Worm (Caenorhabditis elegans) whole organism, early embryonic: ENCODE data around the gene lido-18.

Source experiments
- B0310.2 ChIP-seq: sonication (generic microtip); optimal IDR thresholded peaks from 2 replicates; lab custom pipeline; 2016; ENCODE audit warnings: mild to moderate bottlenecking, missing genetic modification characterization, missing compliant biosample characterization
- F13C5.2 ChIP-seq: sonication (generic microtip); optimal IDR thresholded peaks from 2 replicates; lab custom pipeline; 2017; ENCODE audit warnings: mild to moderate bottlenecking, missing genetic modification characterization, inconsistent platforms, missing compliant biosample characterization
- aly-1 ChIP-seq: sonication (generic microtip); optimal IDR thresholded peaks from 2 replicates; lab custom pipeline; 2016; ENCODE audit warnings: missing genetic modification characterization, missing compliant biosample characterization
- ama-1 ChIP-seq: fragments of 150-350 bp; optimal IDR thresholded peaks from 2 replicates; lab custom pipeline; 2014
- ceh-13 ChIP-seq: fragments of 200-800 bp; sonication (Bioruptor generic); optimal IDR thresholded peaks from 2 replicates; lab custom pipeline; 2018; ENCODE audit warnings: mild to moderate bottlenecking, missing genetic modification characterization, missing compliant biosample characterization
- ceh-36 ChIP-seq: sonication (generic microtip); optimal IDR thresholded peaks from 2 replicates; lab custom pipeline; 2016; ENCODE audit warnings: missing genetic modification characterization, inconsistent platforms, missing compliant biosample characterization
- ets-7 ChIP-seq: sonication (generic microtip); optimal IDR thresholded peaks from 2 replicates; lab custom pipeline; 2016; ENCODE audit warnings: missing genotype, missing genetic modification characterization, missing compliant biosample characterization
- flt-1 ChIP-seq: fragments of 200-800 bp; sonication (Bioruptor generic); IDR thresholded peaks from 2 replicates; pipeline ENCODE4 v1.3.6; 2022; ENCODE audit warnings: missing genetic modification characterization, missing compliant biosample characterization
- hmbx-1 ChIP-seq: sonication (generic microtip); optimal IDR thresholded peaks from 2 replicates; lab custom pipeline; 2016; ENCODE audit warnings: mild to moderate bottlenecking, missing genetic modification characterization, missing compliant biosample characterization
- hmg-4 ChIP-seq: fragments of 200-800 bp; sonication (Bioruptor generic); optimal IDR thresholded peaks from 2 replicates; lab custom pipeline; 2018; ENCODE audit warnings: mild to moderate bottlenecking, missing genetic modification characterization, missing compliant biosample characterization
- hnd-1 ChIP-seq: sonication (generic microtip); optimal IDR thresholded peaks from 2 replicates; lab custom pipeline; 2016; ENCODE audit warnings: missing genetic modification characterization, missing compliant biosample characterization
- pes-1 ChIP-seq: fragments of 200-800 bp; sonication (Bioruptor generic); IDR thresholded peaks from 2 replicates; pipeline ENCODE4 v1.3.6; 2022; ENCODE audit warnings: missing genetic modification reagents, missing genetic modification characterization, missing compliant biosample characterization
- scrt-1 ChIP-seq: fragments of 200-800 bp; sonication (Bioruptor generic); IDR thresholded peaks from 2 replicates; pipeline ENCODE4 v1.3.6; 2022; ENCODE audit warnings: missing genetic modification characterization, missing compliant biosample characterization
- sea-1 ChIP-seq: fragments of 200-800 bp; sonication (Bioruptor generic); conservative IDR thresholded peaks from 2 replicates; pipeline ENCODE4 v1.3.6; 2022; ENCODE audit warnings: missing genetic modification characterization, missing compliant biosample characterization
- tbx-11 ChIP-seq: fragments of 200-800 bp; sonication (Bioruptor generic); IDR thresholded peaks from 2 replicates; pipeline ENCODE4 v1.3.6; 2022; ENCODE audit warnings: missing genetic modification characterization, missing compliant biosample characterization
- tbx-37 ChIP-seq: fragments of 200-800 bp; sonication (Bioruptor generic); conservative IDR thresholded peaks from 2 replicates; pipeline ENCODE4 v1.3.6; 2022; ENCODE audit warnings: missing genetic modification reagents, missing genetic modification characterization, missing compliant biosample characterization
- tra-4 ChIP-seq: sonication (generic microtip); optimal IDR thresholded peaks from 2 replicates; lab custom pipeline; 2017; ENCODE audit warnings: missing genetic modification characterization, missing compliant biosample characterization

The lido-18 gene

ce11 chrIII:7642015-7642414, 20.1 kb upstream of the lido-18 start:
- TF ChIP-seq hmbx-1 (tag; lab: Kevin White, UChicago) = peak; percentile 31
- no peak for TF ChIP-seq ama-1 (lab: Kevin White, UChicago)
- TF ChIP-seq ets-7 (tag; lab: Kevin White, UChicago) = peak; percentile 40
- no peak; the same call in 1 of the 2 replicates for TF ChIP-seq pes-1 (GFP tag; lab: Robert Waterston, UW)
- peak; percentile 53 for TF ChIP-seq B0310.2 (tag; lab: Kevin White, UChicago)
- TF ChIP-seq hmg-4 (GFP tag; lab: Kevin White, UChicago) = peak; percentile 12
- peak; percentile 51 for TF ChIP-seq hnd-1 (tag; lab: Kevin White, UChicago)
- TF ChIP-seq F13C5.2 (tag; lab: Kevin White, UChicago) = peak; percentile 74
- peak; percentile 6 for TF ChIP-seq aly-1 (tag; lab: Kevin White, UChicago)
- TF ChIP-seq sea-1 (GFP tag; lab: Robert Waterston, UW) = peak; percentile 81
- TF ChIP-seq ceh-36 (tag; lab: Kevin White, UChicago) = peak; percentile 77
- peak; percentile 83 for TF ChIP-seq scrt-1
- no peak for TF ChIP-seq tra-4 (tag; lab: Kevin White, UChicago)
- peak; percentile 74 for TF ChIP-seq tbx-11 (GFP tag; lab: Robert Waterston, UW)
- TF ChIP-seq tbx-37 = peak; percentile 54; the same call in 1 of the 2 replicates
- no peak for TF ChIP-seq flt-1 (GFP tag; lab: Robert Waterston, UW)
- peak; percentile 50 for TF ChIP-seq ceh-13

- TF ChIP-seq ets-7 (tag; lab: Kevin White, UChicago) = no peak
- TF ChIP-seq aly-1 (tag; lab: Kevin White, UChicago) = no peak
- no peak for TF ChIP-seq ceh-36 (tag; lab: Kevin White, UChicago)
- no peak for TF ChIP-seq B0310.2 (tag; lab: Kevin White, UChicago)
- no peak for TF ChIP-seq flt-1 (GFP tag; lab: Robert Waterston, UW)
- no peak for TF ChIP-seq F13C5.2 (tag; lab: Kevin White, UChicago)
- no peak for TF ChIP-seq pes-1 (GFP tag; lab: Robert Waterston, UW)
- no peak for TF ChIP-seq hmg-4 (GFP tag; lab: Kevin White, UChicago)
- TF ChIP-seq tbx-11 (GFP tag; lab: Robert Waterston, UW) = no peak
- TF ChIP-seq ceh-13 = no peak
Measured at ce11 chrIII:7643084-7643483, 19.0 kb upstream of the lido-18 start, which contains the start of gene upp-1. TSS of gene upp-1 (minus strand) at chrIII:7643101.

DNA sequence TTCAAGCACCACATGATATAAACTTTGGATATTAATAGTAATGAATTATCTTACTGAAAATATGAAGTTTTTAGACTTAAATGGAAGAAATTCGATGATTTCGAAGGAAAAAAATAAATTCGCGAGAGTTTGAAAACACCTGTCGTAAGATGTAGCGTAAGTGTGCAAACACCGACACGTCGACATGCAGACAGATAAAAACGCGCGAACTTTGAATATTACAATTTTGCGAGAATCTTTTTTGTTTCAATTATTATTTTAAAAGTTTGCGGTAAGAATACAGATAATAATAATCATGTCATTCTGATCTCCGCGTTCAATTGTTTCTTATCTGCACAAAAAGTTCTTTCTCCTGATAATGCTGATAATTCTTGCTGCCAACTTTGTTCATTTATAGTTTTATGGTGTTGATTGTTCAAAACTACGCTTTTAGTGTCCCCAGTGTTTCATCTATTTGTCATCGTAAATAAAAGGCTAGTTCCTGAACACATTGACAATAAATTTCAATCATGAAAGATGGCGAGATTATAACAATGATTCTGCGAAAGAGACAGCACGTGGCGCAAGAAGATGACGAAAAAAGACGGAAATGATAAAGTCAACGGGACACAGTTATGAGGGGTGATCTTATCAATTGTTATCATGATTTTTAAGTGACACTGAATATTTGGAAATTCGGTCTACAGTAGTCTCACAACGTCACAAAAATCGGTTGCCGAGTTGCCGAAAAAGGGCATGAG, 18.0 kb upstream of the lido-18 start:
- TF ChIP-seq aly-1 (tag; lab: Kevin White, UChicago) (no peak), tra-4 (tag; lab: Kevin White, UChicago) (no peak), ama-1 (lab: Kevin White, UChicago) (no peak), flt-1 (GFP tag; lab: Robert Waterston, UW) (no peak), scrt-1 (no peak), F13C5.2 (tag; lab: Kevin White, UChicago) (no peak), hmbx-1 (tag; lab: Kevin White, UChicago) (no peak), tbx-37 (no peak), sea-1 (GFP tag; lab: Robert Waterston, UW) (no peak)

DNA sequence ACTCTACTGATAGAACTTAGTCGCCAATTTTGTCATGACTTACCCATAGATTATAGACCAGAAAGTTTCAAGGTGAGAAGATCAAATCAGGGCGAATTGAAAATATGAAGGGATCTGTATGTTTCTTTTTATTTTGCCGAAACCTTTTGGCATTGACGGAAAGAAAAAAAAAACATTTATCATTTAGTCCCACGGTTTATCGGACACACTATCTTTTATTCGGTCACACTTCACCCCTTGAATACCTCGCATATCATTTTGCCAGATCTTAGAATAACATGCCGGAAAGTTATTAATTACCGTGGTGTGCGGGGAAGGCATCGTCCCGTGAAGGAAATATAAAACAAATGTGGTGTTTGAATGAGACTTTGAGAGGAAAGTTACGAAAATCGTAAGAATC, 17.0 kb upstream of the lido-18 start:
- no peak for TF ChIP-seq ama-1 (lab: Kevin White, UChicago)
- no peak for TF ChIP-seq aly-1 (tag; lab: Kevin White, UChicago)
- no peak for TF ChIP-seq tbx-11 (GFP tag; lab: Robert Waterston, UW)
- TF ChIP-seq pes-1 (GFP tag; lab: Robert Waterston, UW) = no peak
- no peak for TF ChIP-seq tra-4 (tag; lab: Kevin White, UChicago)
- TF ChIP-seq hnd-1 (tag; lab: Kevin White, UChicago) = no peak
- TF ChIP-seq tbx-37 = no peak
- TF ChIP-seq F13C5.2 (tag; lab: Kevin White, UChicago) = no peak
- no peak for TF ChIP-seq hmg-4 (GFP tag; lab: Kevin White, UChicago)
- no peak for TF ChIP-seq scrt-1
- TF ChIP-seq ets-7 (tag; lab: Kevin White, UChicago) = no peak
- no peak for TF ChIP-seq hmbx-1 (tag; lab: Kevin White, UChicago)
- no peak for TF ChIP-seq B0310.2 (tag; lab: Kevin White, UChicago)
- no peak for TF ChIP-seq sea-1 (GFP tag; lab: Robert Waterston, UW)

- TF ChIP-seq ama-1 (lab: Kevin White, UChicago) (no peak), pes-1 (GFP tag; lab: Robert Waterston, UW) (no peak), ceh-36 (tag; lab: Kevin White, UChicago) (no peak), hmg-4 (GFP tag; lab: Kevin White, UChicago) (no peak)
Measured at ce11 chrIII:7648841-7649240, 13.2 kb upstream of the lido-18 start.

DNA sequence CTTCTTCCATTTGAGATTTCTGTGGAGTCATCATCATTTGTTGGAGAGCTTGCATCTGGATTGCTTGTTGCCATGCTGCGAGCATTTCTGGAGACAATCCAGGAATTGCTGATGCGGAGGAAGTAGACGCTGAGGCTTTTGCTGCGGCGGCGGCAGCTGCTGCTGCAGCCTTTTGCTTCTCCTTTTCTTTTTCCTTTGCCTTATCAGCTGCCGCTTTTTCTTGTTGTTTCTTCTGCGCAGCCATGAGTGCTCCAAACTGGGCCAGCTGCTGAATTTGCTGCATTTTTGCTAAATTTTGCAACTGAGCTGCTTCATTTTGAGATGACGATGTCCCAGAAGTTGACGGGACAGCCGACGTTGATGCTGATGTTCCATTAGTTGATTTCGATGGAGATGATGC, 6.6 kb upstream of the lido-18 start:
- TF ChIP-seq scrt-1 = no peak
- TF ChIP-seq tra-4 (tag; lab: Kevin White, UChicago) = no peak
- TF ChIP-seq tbx-11 (GFP tag; lab: Robert Waterston, UW) = no peak
- TF ChIP-seq pes-1 (GFP tag; lab: Robert Waterston, UW) = no peak; the same call in 1 of the 2 replicates
- TF ChIP-seq flt-1 (GFP tag; lab: Robert Waterston, UW) = no peak
- TF ChIP-seq sea-1 (GFP tag; lab: Robert Waterston, UW) = no peak
- no peak for TF ChIP-seq hnd-1 (tag; lab: Kevin White, UChicago)
- TF ChIP-seq ets-7 (tag; lab: Kevin White, UChicago) = no peak
- TF ChIP-seq B0310.2 (tag; lab: Kevin White, UChicago) = no peak
- TF ChIP-seq tbx-37 = no peak
- TF ChIP-seq ceh-13 = no peak
- TF ChIP-seq hmbx-1 (tag; lab: Kevin White, UChicago) = no peak
- TF ChIP-seq ceh-36 (tag; lab: Kevin White, UChicago) = no peak
- no peak for TF ChIP-seq aly-1 (tag; lab: Kevin White, UChicago)

DNA sequence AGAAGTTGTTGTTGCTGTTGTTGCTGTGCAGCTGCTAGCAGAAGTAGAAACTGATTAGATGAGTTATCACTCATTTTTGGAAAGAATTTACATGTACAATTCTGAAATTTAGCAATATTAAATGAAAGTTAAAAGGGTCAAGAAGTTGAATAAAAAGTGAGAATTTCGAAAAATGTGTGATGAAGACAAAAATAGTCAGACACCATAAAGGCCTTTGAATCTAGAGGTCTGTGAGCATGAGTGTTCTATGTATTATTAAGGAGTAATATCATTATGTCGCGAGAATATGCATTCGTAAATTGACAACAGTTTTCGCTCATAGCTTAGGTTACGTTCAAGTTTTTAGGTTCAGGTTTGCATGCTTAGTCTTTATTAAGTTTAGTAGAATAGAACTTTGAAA, 6.1 kb upstream of the lido-18 start, which contains the start of gene baz-2:
Gene baz-2 (minus strand): TSS at position 101 of the 400 bp plus-strand sequence.
- TF ChIP-seq B0310.2 (tag; lab: Kevin White, UChicago) (no peak), scrt-1 (no peak), aly-1 (tag; lab: Kevin White, UChicago) (no peak), pes-1 (GFP tag; lab: Robert Waterston, UW) (no peak), ets-7 (tag; lab: Kevin White, UChicago) (no peak), sea-1 (GFP tag; lab: Robert Waterston, UW) (no peak), hmbx-1 (tag; lab: Kevin White, UChicago) (no peak), ceh-36 (tag; lab: Kevin White, UChicago) (no peak), hnd-1 (tag; lab: Kevin White, UChicago) (no peak)
